Fruit fly (Drosophila melanogaster) whole organism, prepupa: Measurements from ENCODE around the gene Or33a.

ENCODE experiments used
- CG10631 ChIP-seq: fragments of 200-800 bp; sonication (Bioruptor generic); optimal IDR thresholded peaks from 2 replicates; lab custom pipeline; 2016; ENCODE audit warnings: missing biosample characterization, missing genetic modification characterization
- CG11762 ChIP-seq: fragments of 200-800 bp; sonication (Bioruptor generic); optimal IDR thresholded peaks from 3 replicates; lab custom pipeline; 2016; ENCODE audit warnings: missing biosample characterization, missing genetic modification characterization; ENCODE audit not compliant: insufficient read depth
- CG11902 ChIP-seq: fragments of 200-800 bp; sonication (Bioruptor generic); optimal IDR thresholded peaks from 3 replicates; lab custom pipeline; 2016; ENCODE audit warnings: missing biosample characterization, missing genetic modification characterization
- CG15336 ChIP-seq: fragments of 200-800 bp; sonication (Bioruptor generic); IDR thresholded peaks from 2 replicates; pipeline ENCODE4 v1.3.6; 2022; ENCODE audit warnings: missing biosample characterization, missing genetic modification characterization
- CG1621 ChIP-seq: fragments of 200-800 bp; sonication (Bioruptor generic); optimal IDR thresholded peaks from 3 replicates; lab custom pipeline; 2018; ENCODE audit warnings: missing biosample characterization, mild to moderate bottlenecking, missing genetic modification characterization
- CG31627 ChIP-seq: fragments of 200-800 bp; sonication (Bioruptor generic); optimal IDR thresholded peaks from 3 replicates; lab custom pipeline; 2016; ENCODE audit warnings: missing biosample characterization, missing genetic modification characterization
- CG34406 ChIP-seq: fragments of 200-800 bp; sonication (Bioruptor generic); optimal IDR thresholded peaks from 3 replicates; lab custom pipeline; 2016; ENCODE audit warnings: missing biosample characterization, missing genetic modification characterization
- CG3919 ChIP-seq: fragments of 200-800 bp; sonication (Bioruptor generic); optimal IDR thresholded peaks from 3 replicates; lab custom pipeline; 2016; ENCODE audit warnings: missing biosample characterization, missing genetic modification characterization
- CG6163 ChIP-seq: fragments of 200-800 bp; sonication (Bioruptor generic); IDR thresholded peaks from 3 replicates; pipeline ENCODE4 v1.3.6; 2022; ENCODE audit warnings: missing biosample characterization, missing genetic modification characterization
- CG6276 ChIP-seq: fragments of 200-800 bp; sonication (Bioruptor generic); optimal IDR thresholded peaks from 2 replicates; lab custom pipeline; 2017; ENCODE audit warnings: missing biosample characterization, mild to moderate bottlenecking, missing genetic modification characterization
- CG6808 ChIP-seq: fragments of 200-800 bp; sonication (Bioruptor generic); optimal IDR thresholded peaks from 3 replicates; lab custom pipeline; 2017; ENCODE audit warnings: missing biosample characterization, missing genetic modification characterization, mild to moderate bottlenecking, moderate library complexity, missing genetic modification reagents
- CG6854 ChIP-seq: fragments of 200-800 bp; sonication (Bioruptor generic); optimal IDR thresholded peaks from 2 replicates; lab custom pipeline; 2017; ENCODE audit warnings: missing biosample characterization, mild to moderate bottlenecking, missing genetic modification characterization
- CG7368 ChIP-seq: fragments of 200-800 bp; sonication (Bioruptor generic); optimal IDR thresholded peaks from 3 replicates; lab custom pipeline; 2016; ENCODE audit warnings: missing biosample characterization, missing genetic modification characterization
- CG8119 ChIP-seq: fragments of 200-800 bp; sonication (Bioruptor generic); IDR thresholded peaks from 3 replicates; pipeline ENCODE4 v1.3.6; 2022; ENCODE audit warnings: missing biosample characterization, missing genetic modification characterization
- CG8319 ChIP-seq: fragments of 200-800 bp; sonication (Bioruptor generic); optimal IDR thresholded peaks from 3 replicates; lab custom pipeline; 2016; ENCODE audit warnings: missing biosample characterization, missing genetic modification characterization
- CG8632 ChIP-seq: fragments of 200-800 bp; sonication (Bioruptor generic); optimal IDR thresholded peaks from 3 replicates; lab custom pipeline; 2016; ENCODE audit warnings: missing biosample characterization, missing genetic modification characterization
- CG9139 ChIP-seq: fragments of 200-800 bp; sonication (Bioruptor generic); optimal IDR thresholded peaks from 3 replicates; lab custom pipeline; 2017; ENCODE audit warnings: missing biosample characterization, mild to moderate bottlenecking, missing genetic modification characterization
- Eip78C ChIP-seq: fragments of 200-800 bp; sonication (Bioruptor generic); peaks from one replicate; lab custom pipeline; 2016; ENCODE audit warnings: missing biosample characterization, missing genetic modification characterization
- Ets21C ChIP-seq: fragments of 200-800 bp; sonication (Bioruptor generic); optimal IDR thresholded peaks from 3 replicates; lab custom pipeline; 2016; ENCODE audit warnings: missing biosample characterization, missing genetic modification characterization
- Ets96B ChIP-seq: fragments of 200-800 bp; optimal IDR thresholded peaks from 2 replicates; lab custom pipeline; 2019; ENCODE audit warnings: missing biosample characterization, mild to moderate bottlenecking, missing genetic modification characterization, moderate library complexity
- Hr38 ChIP-seq: sonication (Bioruptor generic); optimal IDR thresholded peaks from 2 replicates; lab custom pipeline; 2016; ENCODE audit warnings: missing biosample characterization, missing genetic modification characterization
- Hr39 ChIP-seq: fragments of 200-800 bp; sonication (Bioruptor generic); optimal IDR thresholded peaks from 2 replicates; lab custom pipeline; 2016; ENCODE audit warnings: missing biosample characterization, missing genetic modification characterization
- Hr4 ChIP-seq: fragments of 200-800 bp; sonication (Bioruptor generic); optimal IDR thresholded peaks from 3 replicates; lab custom pipeline; 2016; ENCODE audit warnings: missing biosample characterization, missing genetic modification characterization
- Met ChIP-seq: fragments of 200-800 bp; sonication (Bioruptor generic); optimal IDR thresholded peaks from 3 replicates; lab custom pipeline; 2016; ENCODE audit warnings: missing biosample characterization, missing genetic modification characterization
- OdsH ChIP-seq: fragments of 200-800 bp; sonication (Bioruptor generic); optimal IDR thresholded peaks from 3 replicates; lab custom pipeline; 2016; ENCODE audit warnings: missing biosample characterization, missing genetic modification characterization
- Smox ChIP-seq: fragments of 200-800 bp; sonication (Bioruptor generic); optimal IDR thresholded peaks from 3 replicates; lab custom pipeline; 2016; ENCODE audit warnings: missing biosample characterization, missing genetic modification characterization
- Sox102F ChIP-seq: fragments of 200-800 bp; sonication (Bioruptor generic); optimal IDR thresholded peaks from 2 replicates; lab custom pipeline; 2016; ENCODE audit warnings: missing biosample characterization, mild to moderate bottlenecking, missing genetic modification characterization
- cyc ChIP-seq: fragments of 200-800 bp; sonication (Bioruptor generic); optimal IDR thresholded peaks from 3 replicates; lab custom pipeline; 2016; ENCODE audit warnings: missing biosample characterization, missing genetic modification characterization
- dsx ChIP-seq: fragments of 200-800 bp; optimal IDR thresholded peaks from 3 replicates; lab custom pipeline; 2019; ENCODE audit warnings: missing biosample characterization, mild to moderate bottlenecking, missing genetic modification characterization, moderate library complexity; ENCODE audit not compliant: poor library complexity, severe bottlenecking
- fd59A ChIP-seq: fragments of 200-800 bp; sonication (Bioruptor generic); optimal IDR thresholded peaks from 2 replicates; lab custom pipeline; 2017; ENCODE audit warnings: missing biosample characterization, mild to moderate bottlenecking, missing genetic modification characterization, missing genetic modification reagents
- fd85E ChIP-seq: fragments of 200-800 bp; sonication (Bioruptor generic); optimal IDR thresholded peaks from 3 replicates; lab custom pipeline; 2016; ENCODE audit warnings: missing biosample characterization, missing genetic modification characterization
- fkh ChIP-seq: fragments of 200-800 bp; sonication (Bioruptor generic); optimal IDR thresholded peaks from 3 replicates; lab custom pipeline; 2017; ENCODE audit warnings: missing biosample characterization, mild to moderate bottlenecking, missing genetic modification characterization, moderate library complexity
- net ChIP-seq: fragments of 200-800 bp; sonication (Bioruptor generic); optimal IDR thresholded peaks from 3 replicates; lab custom pipeline; 2016; ENCODE audit warnings: missing biosample characterization, missing genetic modification characterization
- salr ChIP-seq, 2 experiments: fragments of 200-800 bp; sonication (Bioruptor generic); optimal IDR thresholded peaks; 3 replicates each; lab custom pipeline; 2016 to 2018; ENCODE audit warnings: missing biosample characterization in 2 of 2, missing genetic modification characterization in 2 of 2, mild to moderate bottlenecking in 1 of 2
- ss ChIP-seq, 2 experiments: fragments of 200-800 bp; sonication (Bioruptor generic); optimal IDR thresholded peaks; 2 replicates in 1 of 2; 3 replicates in 1 of 2; lab custom pipeline; 2017 to 2018; ENCODE audit warnings: mild to moderate bottlenecking in 2 of 2, missing biosample characterization in 2 of 2, missing genetic modification characterization in 2 of 2, moderate library complexity in 1 of 2
- svp ChIP-seq: fragments of 200-800 bp; sonication (Bioruptor generic); peaks from one replicate; lab custom pipeline; 2016; ENCODE audit warnings: missing biosample characterization, missing genetic modification characterization
- topi ChIP-seq: fragments of 200-800 bp; sonication (Bioruptor generic); optimal IDR thresholded peaks from 3 replicates; lab custom pipeline; 2016; ENCODE audit warnings: missing biosample characterization, missing genetic modification characterization

Gene Or33a

dm6 chr2L:11931603-11932002, 2.7 kb upstream of the Or33a start:
- TF ChIP-seq fd85E (GFP tag; lab: Kevin White, UChicago) (no peak), CG6163 (GFP tag; lab: Robert Waterston, UW) (no peak), CG6854 (GFP tag; lab: Kevin White, UChicago) (no peak), Hr39 (no peak), CG10631 (GFP tag; lab: Kevin White, UChicago) (no peak), CG9139 (no peak)

DNA sequence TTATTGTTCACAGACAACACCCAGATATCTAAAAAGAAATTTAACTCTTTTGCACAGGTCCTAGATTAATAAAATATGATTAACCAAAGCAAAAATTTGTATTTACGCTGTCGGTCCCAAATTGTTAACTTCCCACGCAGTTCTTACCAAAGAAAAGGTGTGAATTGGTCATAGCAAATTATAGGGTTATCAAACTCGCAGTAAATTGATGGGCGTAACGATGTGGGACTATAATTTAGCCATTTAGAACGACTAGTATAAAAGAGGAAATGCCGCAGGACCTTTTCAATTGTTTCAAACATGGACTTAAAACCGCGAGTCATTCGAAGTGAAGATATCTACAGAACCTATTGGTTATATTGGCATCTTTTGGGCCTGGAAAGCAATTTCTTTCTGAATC, 1.6 kb downstream of the Or33a start, which contains the start of gene Or33b:
Or33b (plus strand) TSS at position 301 of the 400 bp plus-strand sequence.
- TF ChIP-seq CG8319 (no peak), CG34406 (GFP tag; lab: Kevin White, UChicago) (no peak), OdsH (GFP tag; lab: Kevin White, UChicago) (no peak), CG10631 (GFP tag; lab: Kevin White, UChicago) (no peak), Ets96B (tag; lab: Kevin White, UChicago) (no peak), CG6808 (GFP tag; lab: Kevin White, UChicago) (no peak), salr (GFP tag; optimal IDR thresholded peaks at IDR 0.05; lab: Kevin White, UChicago) (no peak), Hr38 (GFP tag; lab: Kevin White, UChicago) (no peak), Hr4 (GFP tag; lab: Kevin White, UChicago) (no peak), Sox102F (no peak), fd59A (no peak), CG3919 (GFP tag; lab: Kevin White, UChicago) (no peak), CG8119 (GFP tag; lab: Robert Waterston, UW) (no peak), CG6163 (GFP tag; lab: Robert Waterston, UW) (no peak), CG8632 (GFP tag; lab: Kevin White, UChicago) (no peak), ss (GFP tag; optimal IDR thresholded peaks at IDR 0.05; lab: Kevin White, UChicago) (no peak), CG6276 (no peak), Eip78C (GFP tag; lab: Kevin White, UChicago) (no peak)

DNA sequence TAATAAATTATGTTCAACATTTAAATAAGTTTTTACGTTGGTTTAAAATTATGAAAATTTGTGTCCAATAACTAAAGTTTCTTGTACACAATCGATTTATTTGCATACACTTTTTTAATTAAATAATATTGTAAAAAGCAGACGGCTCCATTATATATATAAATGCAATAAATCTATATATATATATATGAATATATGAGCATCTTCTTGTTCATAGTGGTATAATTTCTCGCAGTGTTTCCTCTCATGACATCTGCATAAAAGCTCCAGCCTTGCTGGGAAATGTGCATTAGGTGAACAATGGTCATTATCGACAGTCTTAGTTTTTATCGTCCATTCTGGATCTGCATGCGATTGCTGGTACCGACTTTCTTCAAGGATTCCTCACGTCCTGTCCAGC, 3.4 kb downstream of the Or33a start, which contains the start of gene Or33c:
Or33c (plus strand) TSS at position 301 of the 400 bp plus-strand sequence.
- TF ChIP-seq CG7368 (no peak), CG8319 (no peak), cyc (GFP tag; lab: Kevin White, UChicago) (no peak), Ets96B (tag; lab: Kevin White, UChicago) (no peak), fkh (GFP tag; lab: Kevin White, UChicago) (no peak), ss (GFP tag; optimal IDR thresholded peaks at IDR 0.05; lab: Kevin White, UChicago) (no peak), CG6163 (GFP tag; lab: Robert Waterston, UW) (no peak), CG6854 (GFP tag; lab: Kevin White, UChicago) (no peak), Ets21C (GFP tag; lab: Kevin White, UChicago) (no peak), CG11902 (GFP tag; lab: Kevin White, UChicago) (no peak), CG15336 (no peak)

DNA sequence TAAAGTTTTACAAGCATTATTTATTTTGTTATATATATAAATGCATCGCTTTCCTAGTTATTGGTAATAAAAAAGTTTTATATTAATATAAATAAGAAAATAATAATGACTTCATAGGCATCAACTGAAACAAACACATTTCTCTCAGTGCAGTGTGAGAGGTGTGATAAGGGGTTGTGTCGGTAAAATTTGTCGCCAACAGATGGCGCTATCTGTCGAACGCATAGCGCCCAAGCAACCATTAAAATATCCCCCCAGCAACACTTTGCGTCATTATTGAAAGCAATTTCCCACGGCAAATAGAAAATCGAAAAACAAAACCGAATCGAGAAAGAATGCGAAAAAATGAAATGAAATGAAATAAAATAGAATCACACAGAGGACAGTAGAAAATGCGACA, 6.3 kb downstream of the Or33a start:
- TF ChIP-seq CG11762 (no peak), CG6276 (no peak), Met (GFP tag; lab: Kevin White, UChicago) (no peak), CG1621 (no peak), CG6854 (GFP tag; lab: Kevin White, UChicago) (no peak), Smox (GFP tag; lab: Kevin White, UChicago) (no peak), net (GFP tag; lab: Kevin White, UChicago) (no peak), fkh (GFP tag; lab: Kevin White, UChicago) (no peak), svp (GFP tag; lab: Kevin White, UChicago) (no peak), topi (GFP tag; lab: Kevin White, UChicago) (no peak), CG8632 (GFP tag; lab: Kevin White, UChicago) (no peak), dsx (GFP tag; lab: Kevin White, UChicago) (no peak), CG31627 (GFP tag; lab: Kevin White, UChicago) (no peak)
